Worm (Caenorhabditis elegans) whole organism, L1 larva: ENCODE data around the gene Y116F11B.17.

Experiments used
- C04F5.9 ChIP-seq: sonication (generic microtip); optimal IDR thresholded peaks from 2 replicates; lab custom pipeline; 2016; ENCODE audit warnings: missing genetic modification characterization, missing compliant biosample characterization
- dpl-1 ChIP-seq, 3 experiments: fragments of 150-350 bp in 2 of 3; sonication (generic microtip) in 1 of 3; optimal IDR thresholded peaks; 2 replicates each; lab custom pipeline; 2014 to 2017; ENCODE audit warnings: missing biosample characterization in 3 of 3, missing genetic modification characterization in 3 of 3, missing genetic modification reagents in 3 of 3
- fos-1 ChIP-seq: fragments of 150-350 bp; optimal IDR thresholded peaks from 2 replicates; lab custom pipeline; 2014; ENCODE audit warnings: missing biosample characterization, missing genetic modification characterization
- unc-62 ChIP-seq: fragments of 150-350 bp; optimal IDR thresholded peaks from 2 replicates; lab custom pipeline; 2014; ENCODE audit warnings: missing biosample characterization, missing genetic modification reagents, missing genetic modification characterization
- zag-1 ChIP-seq: fragments of 150-350 bp; optimal IDR thresholded peaks from 2 replicates; lab custom pipeline; 2014; ENCODE audit warnings: missing biosample characterization, missing genetic modification characterization

ce11 chrV:19802797-19803196, 19.2 kb downstream of the Y116F11B.17 start:
- TF ChIP-seq zag-1 (tag; lab: Kevin White, UChicago): no peak
- no peak for TF ChIP-seq C04F5.9
- no peak for TF ChIP-seq fos-1 (tag; lab: Kevin White, UChicago)
- no peak for TF ChIP-seq dpl-1 (GFP tag; optimal IDR thresholded peaks at IDR 0.05; lab: Kevin White, UChicago)
- no peak for TF ChIP-seq unc-62 (GFP tag; lab: Kevin White, UChicago)
